Worm (Caenorhabditis elegans) whole organism, L1 larva: ENCODE data around the gene Y46G5A.18.
"Not testable (repeated sequence)": the region's sequence is repeated elsewhere in the genome, so short reads cannot be mapped to it uniquely, and the experiment has no call there.

Experiments used
- C34B4.2 ChIP-seq: sonication (generic microtip); optimal IDR thresholded peaks from 2 replicates; lab custom pipeline; 2017; ENCODE audit warnings: mild to moderate bottlenecking, missing genetic modification characterization, missing compliant biosample characterization
- aly-2 ChIP-seq: fragments of 150-350 bp; optimal IDR thresholded peaks from 2 replicates; lab custom pipeline; 2014; ENCODE audit warnings: missing biosample characterization, missing genetic modification characterization
- ama-1 ChIP-seq: fragments of 150-350 bp; optimal IDR thresholded peaks from 2 replicates; lab custom pipeline; 2014
- ceh-63 ChIP-seq: fragments of 200-800 bp; sonication (Bioruptor generic); optimal IDR thresholded peaks from 2 replicates; lab custom pipeline; 2018; ENCODE audit warnings: mild to moderate bottlenecking, missing genetic modification characterization, missing compliant biosample characterization
- fkh-4 ChIP-seq: sonication (generic microtip); optimal IDR thresholded peaks from 2 replicates; lab custom pipeline; 2016; ENCODE audit warnings: missing compliant biosample characterization, missing genetic modification characterization, borderline replicate concordance
- fkh-8 ChIP-seq: sonication (generic microtip); optimal IDR thresholded peaks from 2 replicates; lab custom pipeline; 2016; ENCODE audit warnings: mild to moderate bottlenecking, missing genetic modification characterization, missing compliant biosample characterization
- grh-1 ChIP-seq: fragments of 200-800 bp; sonication (Bioruptor generic); IDR thresholded peaks from 2 replicates; pipeline ENCODE4 v1.3.6; 2022; ENCODE audit warnings: missing genetic modification reagents, missing genetic modification characterization, missing compliant biosample characterization
- isw-1 ChIP-seq: fragments of 200-800 bp; sonication (Bioruptor generic); IDR thresholded peaks from 2 replicates; pipeline ENCODE4 v1.3.6; 2022; ENCODE audit warnings: missing genetic modification characterization, missing compliant biosample characterization
- tlp-1 ChIP-seq: fragments of 150-350 bp; optimal IDR thresholded peaks from 2 replicates; lab custom pipeline; 2014; ENCODE audit warnings: missing biosample characterization, missing genetic modification characterization

The Y46G5A.18 gene

DNA sequence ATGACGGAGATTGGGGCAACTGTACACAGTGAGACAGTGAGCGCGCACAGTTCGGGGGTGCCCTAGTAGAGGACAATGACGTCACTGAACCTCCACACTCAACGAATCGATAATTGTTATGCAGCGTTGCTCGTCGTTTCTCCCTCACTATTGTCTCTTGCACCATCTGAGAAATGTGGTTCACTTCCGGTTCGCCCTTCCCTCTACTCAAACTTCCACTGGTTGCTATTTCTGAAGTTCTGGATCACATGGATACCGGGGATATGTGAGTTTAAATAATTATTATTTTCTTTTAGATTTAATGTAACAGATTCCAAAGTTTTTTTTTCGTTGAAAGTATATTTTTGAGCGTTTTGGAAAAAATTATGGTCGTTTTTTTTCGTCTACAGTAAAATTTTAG, 48.9 kb downstream of the Y46G5A.18 start, which contains the start of the genes Y46G5A.7 and Y46G5A.8:
Gene Y46G5A.7, minus strand, starts transcription at position 153 of the 400 bp plus-strand sequence.
Gene Y46G5A.8, plus strand, starts transcription at position 159 of the 400 bp plus-strand sequence.
- TF ChIP-seq fkh-8 (tag; lab: Kevin White, UChicago): no peak
- TF ChIP-seq C34B4.2 (tag; lab: Kevin White, UChicago): no peak
- TF ChIP-seq tlp-1: no peak
- TF ChIP-seq isw-1 (GFP tag; lab: Robert Waterston, UW): no peak
- no peak for TF ChIP-seq aly-2
- no peak for TF ChIP-seq grh-1 (GFP tag; lab: Robert Waterston, UW)

DNA sequence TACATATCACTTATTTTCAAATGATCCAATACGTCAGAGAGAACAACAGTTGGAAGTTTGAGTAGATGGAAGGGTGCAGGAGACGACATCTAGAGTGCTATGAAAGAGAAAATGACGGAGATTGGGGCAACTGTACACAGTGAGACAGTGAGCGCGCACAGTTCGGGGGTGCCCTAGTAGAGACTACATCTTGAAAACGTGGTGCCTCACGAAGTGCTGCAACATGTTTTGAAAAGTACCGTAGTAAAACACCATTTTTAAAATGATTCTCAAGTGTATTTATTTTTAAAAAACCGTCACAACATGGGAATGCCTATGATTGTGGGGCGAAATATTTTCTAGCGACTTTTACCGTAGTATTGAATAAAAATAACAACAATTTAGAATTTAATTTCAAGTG, 51.3 kb downstream of the Y46G5A.18 start, which contains the start of gene Y46G5A.39:
Gene Y46G5A.39, minus strand, starts transcription at position 101 of the 400 bp plus-strand sequence.
- not testable (repeated sequence) for TF ChIP-seq ceh-63; ama-1; fkh-4 (tag; lab: Kevin White, UChicago)
